Worm (Caenorhabditis elegans) whole organism, young adult: Measurements from ENCODE around the gene ssp-34.

Source experiments
- F49E8.2 ChIP-seq: sonication (generic microtip); optimal IDR thresholded peaks from 3 replicates; lab custom pipeline; 2017; ENCODE audit warnings: missing genetic modification characterization, mild to moderate bottlenecking, missing compliant biosample characterization, antibody characterized with exemption, moderate library complexity; ENCODE audit not compliant: insufficient read depth
- T26A5.8 ChIP-seq: sonication (generic microtip); optimal IDR thresholded peaks from 2 replicates; lab custom pipeline; 2016; ENCODE audit warnings: missing genetic modification characterization, missing compliant biosample characterization
- egrh-3 ChIP-seq: fragments of 200-800 bp; sonication (Bioruptor generic); IDR thresholded peaks from 2 replicates; pipeline ENCODE4 v1.3.6; 2022; ENCODE audit warnings: missing genetic modification reagents, missing genetic modification characterization, missing compliant biosample characterization
- nfya-1 ChIP-seq: sonication (generic microtip); optimal IDR thresholded peaks from 2 replicates; lab custom pipeline; 2017; ENCODE audit warnings: antibody characterized with exemption, missing compliant biosample characterization, missing genetic modification characterization, borderline replicate concordance; ENCODE audit not compliant: insufficient read depth
- nhr-90 ChIP-seq: sonication (generic microtip); optimal IDR thresholded peaks from 2 replicates; lab custom pipeline; 2016; ENCODE audit warnings: missing genotype, mild to moderate bottlenecking, missing genetic modification characterization, missing compliant biosample characterization

DNA sequence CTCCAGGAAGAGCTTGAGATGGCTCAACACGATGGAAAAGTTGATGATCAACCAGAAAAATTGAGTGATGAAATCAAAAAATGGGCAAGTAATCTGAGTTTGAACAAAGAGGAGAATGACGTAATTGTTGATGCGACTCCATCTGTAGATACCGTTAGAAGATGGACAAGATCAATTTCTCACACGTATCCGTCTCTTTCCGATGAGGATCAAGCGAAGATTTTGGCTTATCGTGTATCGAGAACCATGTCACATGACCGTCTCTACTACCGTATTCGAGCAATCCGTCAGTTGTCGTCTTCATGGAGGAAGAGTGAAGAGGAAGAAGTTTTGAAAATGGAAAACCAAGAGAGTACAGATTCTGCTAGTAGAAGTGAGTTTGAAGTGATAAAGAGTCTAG is 20.3 kb downstream of the ssp-34 start:
- TF ChIP-seq egrh-3 (GFP tag; lab: Robert Waterston, UW) (no peak), nfya-1 (no peak), F49E8.2 (tag; lab: Kevin White, UChicago) (no peak), T26A5.8 (no peak), nhr-90 (tag; lab: Kevin White, UChicago) (no peak)
